Worm (Caenorhabditis elegans): Measurements from ENCODE around the gene K12B6.9.

DNA sequence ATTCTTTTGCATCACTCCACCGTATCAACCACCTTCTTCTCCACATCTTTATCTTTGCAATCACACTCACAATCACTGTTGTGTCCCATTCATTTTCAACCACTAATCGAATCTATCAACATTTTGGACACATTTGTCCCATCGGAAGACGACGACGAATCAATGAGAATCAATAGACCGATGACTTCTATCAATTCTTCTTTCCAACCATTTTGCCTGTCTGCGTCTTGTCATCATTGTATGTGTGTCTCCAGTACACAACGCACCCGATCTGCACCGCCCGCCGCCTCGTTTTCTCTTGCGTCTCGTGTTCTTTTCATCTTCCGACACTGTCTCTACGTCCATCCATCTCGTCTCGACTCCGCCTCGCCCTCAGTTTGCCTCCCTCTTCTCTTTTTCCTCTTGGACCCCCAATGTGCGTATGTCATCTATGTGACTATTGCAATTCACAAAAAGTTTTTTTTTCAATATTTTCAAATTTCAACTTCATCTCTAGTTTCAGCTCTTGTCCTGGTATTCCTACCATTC lies 45.9 kb downstream of the K12B6.9 start, which contains the start of gene dmd-7:
- TF ChIP-seq unc-62 (GFP tag; optimal IDR thresholded peaks at IDR 0.05) (peak; percentile 71), snpc-4 (GFP tag; optimal IDR thresholded peaks at IDR 0.05) (no peak), snpc-4 (tag; optimal IDR thresholded peaks at IDR 0.05) (peak in 2 of 4 experiments; percentile 18 to 47), ama-1 (optimal IDR thresholded peaks at IDR 0.05) (no peak), ama-1 (GFP tag; optimal IDR thresholded peaks at IDR 0.05) (no peak), lin-40 (tag; optimal IDR thresholded peaks at IDR 0.05) (peak; percentile 87), sptf-2 (GFP tag; optimal IDR thresholded peaks at IDR 0.05) (no peak)
